Worm (Caenorhabditis elegans) whole organism, mixed stage, embryonic: ENCODE results near the gene basl-1.

Experiments
- blmp-1 ChIP-seq: fragments of 150-350 bp; optimal IDR thresholded peaks from 2 replicates; lab custom pipeline; 2014; ENCODE audit warnings: missing biosample characterization, missing genetic modification characterization
- ces-1 ChIP-seq: fragments of 150-350 bp; optimal IDR thresholded peaks from 2 replicates; lab custom pipeline; 2014; ENCODE audit warnings: missing biosample characterization, missing genetic modification reagents, missing genetic modification characterization
- cnd-1 ChIP-seq: fragments of 200-800 bp; sonication (Bioruptor generic); optimal IDR thresholded peaks from 2 replicates; lab custom pipeline; 2018; ENCODE audit warnings: mild to moderate bottlenecking, missing genetic modification characterization, missing compliant biosample characterization
- elt-3 ChIP-seq: fragments of 150-350 bp; optimal IDR thresholded peaks from 2 replicates; lab custom pipeline; 2014; ENCODE audit warnings: missing biosample characterization, missing genetic modification characterization
- flh-1 ChIP-seq: fragments of 200-800 bp; sonication (Bioruptor generic); optimal IDR thresholded peaks from 2 replicates; lab custom pipeline; 2018; ENCODE audit warnings: mild to moderate bottlenecking, missing genetic modification characterization, moderate library complexity, missing compliant biosample characterization
- mab-5 ChIP-seq: fragments of 150-350 bp; optimal IDR thresholded peaks from 2 replicates; lab custom pipeline; 2014; ENCODE audit warnings: missing biosample characterization, missing genetic modification characterization
- nhr-12 ChIP-seq: fragments of 150-350 bp; optimal IDR thresholded peaks from 2 replicates; lab custom pipeline; 2014; ENCODE audit warnings: missing biosample characterization, missing genetic modification characterization
- ztf-11 ChIP-seq: fragments of 150-350 bp; optimal IDR thresholded peaks from 2 replicates; lab custom pipeline; 2014; ENCODE audit warnings: missing biosample characterization, missing genetic modification characterization

DNA sequence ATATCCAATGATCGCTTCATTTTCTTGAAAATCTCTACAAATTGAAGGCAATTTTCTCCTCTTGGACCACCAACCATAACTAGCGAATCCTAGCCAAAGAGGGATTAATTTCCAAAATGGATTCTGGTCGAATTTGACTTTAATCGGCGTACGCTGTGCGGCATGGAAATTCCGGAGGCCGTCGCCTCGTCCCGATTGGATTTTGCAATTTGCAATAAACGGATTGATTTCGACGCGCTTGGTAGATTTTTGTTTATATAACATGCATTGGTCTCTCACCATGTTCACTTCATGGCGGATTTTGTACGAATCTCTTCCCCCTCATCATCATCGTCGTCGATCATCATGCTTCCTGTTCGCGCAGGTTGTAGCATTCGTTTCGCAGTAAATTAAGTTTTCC, 51.0 kb downstream of the basl-1 start:
- TF ChIP-seq blmp-1 (tag; lab: Kevin White, UChicago) = no peak
- no peak for TF ChIP-seq cnd-1
- TF ChIP-seq ces-1 (GFP tag; lab: Kevin White, UChicago) = peak; percentile 68
- TF ChIP-seq mab-5 (tag; lab: Kevin White, UChicago) = no peak
- no peak for TF ChIP-seq ztf-11
- TF ChIP-seq flh-1 = no peak
- TF ChIP-seq elt-3 (tag; lab: Kevin White, UChicago) = no peak
- no peak for TF ChIP-seq nhr-12
